Fruit fly (Drosophila melanogaster) whole organism, embryonic: ENCODE results near the gene Wdr33.

Experiments
- Aef1 ChIP-seq: fragments of 200-800 bp; sonication (Bioruptor generic); IDR thresholded peaks from 3 replicates; pipeline ENCODE4 v1.3.6; 2022; ENCODE audit warnings: missing biosample characterization, missing genetic modification characterization
- B-H2 ChIP-seq: fragments of 200-800 bp; sonication (Bioruptor generic); optimal IDR thresholded peaks from 2 replicates; lab custom pipeline; 2018; ENCODE audit warnings: missing biosample characterization, mild to moderate bottlenecking, missing genetic modification characterization
- Bgb ChIP-seq: fragments of 200-800 bp; sonication (Bioruptor generic); IDR thresholded peaks from 2 replicates; pipeline ENCODE4 v1.3.6; 2022; ENCODE audit warnings: missing biosample characterization, missing genetic modification characterization; ENCODE audit not compliant: partially characterized antibody
- CG11456 ChIP-seq: fragments of 200-800 bp; sonication (Bioruptor generic); IDR thresholded peaks from 3 replicates; pipeline ENCODE4 v1.3.6; 2022; ENCODE audit warnings: missing biosample characterization, missing genetic modification characterization
- CG11560 ChIP-seq: fragments of 200-800 bp; sonication (Bioruptor generic); IDR thresholded peaks from 3 replicates; pipeline ENCODE4 v1.3.6; 2022; ENCODE audit warnings: missing biosample characterization, missing genetic modification characterization
- CG12299 ChIP-seq: fragments of 200-800 bp; sonication (Bioruptor generic); optimal IDR thresholded peaks from 2 replicates; lab custom pipeline; 2018; ENCODE audit warnings: missing biosample characterization, mild to moderate bottlenecking, missing genetic modification characterization
- CG12659 ChIP-seq: fragments of 200-800 bp; sonication (Bioruptor generic); optimal IDR thresholded peaks from 3 replicates; lab custom pipeline; 2017; ENCODE audit warnings: mild to moderate bottlenecking, missing biosample characterization, missing genetic modification reagents, missing genetic modification characterization
- CG15011 ChIP-seq: fragments of 200-800 bp; sonication (Bioruptor generic); optimal IDR thresholded peaks from 3 replicates; lab custom pipeline; 2018; ENCODE audit warnings: missing biosample characterization, mild to moderate bottlenecking, missing genetic modification characterization
- CG15479 ChIP-seq: fragments of 200-800 bp; sonication (Bioruptor generic); optimal IDR thresholded peaks from 3 replicates; lab custom pipeline; 2019; ENCODE audit warnings: missing biosample characterization, mild to moderate bottlenecking, missing genetic modification characterization, moderate library complexity
- CG1603 ChIP-seq: fragments of 200-800 bp; sonication (Bioruptor generic); optimal IDR thresholded peaks from 2 replicates; lab custom pipeline; 2019; ENCODE audit warnings: missing biosample characterization, mild to moderate bottlenecking, missing genetic modification characterization, moderate library complexity
- CG16813 ChIP-seq: fragments of 200-800 bp; sonication (Bioruptor generic); IDR thresholded peaks from 3 replicates; pipeline ENCODE4 v1.3.6; 2022; ENCODE audit warnings: missing biosample characterization, missing genetic modification characterization; ENCODE audit not compliant: partially characterized antibody
- CG17912 ChIP-seq: fragments of 200-800 bp; sonication (Bioruptor generic); optimal IDR thresholded peaks from 2 replicates; lab custom pipeline; 2018; ENCODE audit warnings: missing biosample characterization, mild to moderate bottlenecking, missing genetic modification characterization
- CG18599 ChIP-seq: fragments of 200-800 bp; sonication (Bioruptor generic); optimal IDR thresholded peaks from 3 replicates; lab custom pipeline; 2017; ENCODE audit warnings: missing biosample characterization, missing genetic modification characterization, mild to moderate bottlenecking, moderate library complexity, missing genetic modification reagents
- CG2129 ChIP-seq: fragments of 200-800 bp; sonication (Bioruptor generic); IDR thresholded peaks from 2 replicates; pipeline ENCODE4 v1.3.6; 2022; ENCODE audit warnings: missing biosample characterization, missing genetic modification characterization; ENCODE audit not compliant: partially characterized antibody
- CG2202 ChIP-seq: fragments of 200-800 bp; sonication (Bioruptor generic); optimal IDR thresholded peaks from 2 replicates; lab custom pipeline; 2018; ENCODE audit warnings: missing biosample characterization, mild to moderate bottlenecking, missing genetic modification characterization
- CG34376 ChIP-seq: fragments of 200-800 bp; sonication (Bioruptor generic); optimal IDR thresholded peaks from 2 replicates; lab custom pipeline; 2018; ENCODE audit warnings: missing biosample characterization, mild to moderate bottlenecking, missing genetic modification characterization
- CG4707 ChIP-seq: fragments of 200-800 bp; sonication (Bioruptor generic); optimal IDR thresholded peaks from 2 replicates; lab custom pipeline; 2018; ENCODE audit warnings: missing biosample characterization, mild to moderate bottlenecking, missing genetic modification characterization, moderate library complexity
- CG6813 ChIP-seq: fragments of 200-800 bp; sonication (Bioruptor generic); optimal IDR thresholded peaks from 2 replicates; lab custom pipeline; 2017; ENCODE audit warnings: missing biosample characterization, missing genetic modification characterization, mild to moderate bottlenecking, moderate library complexity, missing genetic modification reagents
- CG7839 ChIP-seq: fragments of 200-800 bp; sonication (Bioruptor generic); optimal IDR thresholded peaks from 3 replicates; lab custom pipeline; 2018; ENCODE audit warnings: missing biosample characterization, mild to moderate bottlenecking, missing genetic modification characterization, moderate library complexity
- CG8388 ChIP-seq: fragments of 200-800 bp; sonication (Bioruptor generic); optimal IDR thresholded peaks from 2 replicates; lab custom pipeline; 2019; ENCODE audit warnings: missing biosample characterization, mild to moderate bottlenecking, missing genetic modification characterization, moderate library complexity
- CG8478 ChIP-seq: fragments of >200 bp; optimal IDR thresholded peaks from 2 replicates; lab custom pipeline; 2018
- CHES-1-like ChIP-seq: fragments of 200-800 bp; sonication (Bioruptor generic); optimal IDR thresholded peaks from 2 replicates; lab custom pipeline; 2016; ENCODE audit warnings: missing biosample characterization, missing genetic modification characterization
- D ChIP-seq, 2 experiments: fragments of 200-800 bp in 1 of 2; fragments of >200 bp in 1 of 2; sonication (Bioruptor generic) in 1 of 2; optimal IDR thresholded peaks; 2 replicates in 1 of 2; 3 replicates in 1 of 2; lab custom pipeline; 2017; ENCODE audit warnings: mild to moderate bottlenecking in 1 of 2, missing biosample characterization in 1 of 2, missing genetic modification characterization in 1 of 2, missing genetic modification reagents in 1 of 2
- Deaf1 ChIP-seq: fragments of 200-800 bp; optimal IDR thresholded peaks from 3 replicates; lab custom pipeline; 2019; ENCODE audit warnings: missing biosample characterization, mild to moderate bottlenecking, missing genetic modification characterization, moderate library complexity
- Doc3 ChIP-seq: fragments of 200-800 bp; sonication (Bioruptor generic); IDR thresholded peaks from 3 replicates; pipeline ENCODE4 v1.3.6; 2022; ENCODE audit warnings: missing biosample characterization, missing genetic modification characterization; ENCODE audit not compliant: partially characterized antibody
- HHEX ChIP-seq: fragments of 200-800 bp; sonication (Bioruptor generic); optimal IDR thresholded peaks from 3 replicates; lab custom pipeline; 2017; ENCODE audit warnings: missing biosample characterization, mild to moderate bottlenecking, missing genetic modification characterization, missing genetic modification reagents
- HLH4C ChIP-seq: fragments of 200-800 bp; sonication (Bioruptor generic); IDR thresholded peaks from 3 replicates; pipeline ENCODE4 v1.3.6; 2022; ENCODE audit warnings: missing biosample characterization, missing genetic modification characterization; ENCODE audit not compliant: partially characterized antibody
- MESR4 ChIP-seq: fragments of 200-800 bp; sonication (Bioruptor generic); optimal IDR thresholded peaks from 2 replicates; lab custom pipeline; 2018; ENCODE audit warnings: missing biosample characterization, mild to moderate bottlenecking, missing genetic modification characterization, moderate library complexity
- Med ChIP-seq: fragments of 200-800 bp; sonication (Bioruptor generic); peaks from one replicate; lab custom pipeline; 2016; ENCODE audit warnings: missing biosample characterization, missing genetic modification characterization, mild to moderate bottlenecking, inconsistent platforms, moderate library complexity
- Optix ChIP-seq: fragments of 200-800 bp; sonication (Bioruptor generic); IDR thresholded peaks from 3 replicates; pipeline ENCODE4 v1.3.6; 2022; ENCODE audit warnings: missing biosample characterization, missing genetic modification characterization
- Ravus ChIP-seq: fragments of 200-800 bp; sonication (Bioruptor generic); IDR thresholded peaks from 2 replicates; pipeline ENCODE4 v1.3.6; 2022; ENCODE audit warnings: missing biosample characterization, missing genetic modification characterization
- Six4 ChIP-seq: fragments of 200-800 bp; sonication (Bioruptor generic); optimal IDR thresholded peaks from 2 replicates; lab custom pipeline; 2016; ENCODE audit warnings: missing biosample characterization, missing genetic modification characterization
- al ChIP-seq: fragments of 200-800 bp; sonication (Bioruptor generic); IDR thresholded peaks from 2 replicates; pipeline ENCODE4 v1.3.6; 2022; ENCODE audit warnings: missing biosample characterization, missing genetic modification characterization
- ara ChIP-seq: fragments of 200-800 bp; sonication (Bioruptor generic); IDR thresholded peaks from 2 replicates; pipeline ENCODE4 v1.3.6; 2022; ENCODE audit warnings: missing biosample characterization, missing genetic modification characterization
- bbx ChIP-seq: fragments of 200-800 bp; sonication (Bioruptor generic); IDR thresholded peaks from 2 replicates; pipeline ENCODE4 v1.3.6; 2022; ENCODE audit warnings: missing biosample characterization, missing genetic modification characterization; ENCODE audit not compliant: partially characterized antibody
- cg ChIP-seq: fragments of 200-800 bp; sonication (Bioruptor generic); optimal IDR thresholded peaks from 3 replicates; lab custom pipeline; 2019; ENCODE audit warnings: missing biosample characterization, mild to moderate bottlenecking, missing genetic modification characterization, moderate library complexity
- crp ChIP-seq, 2 experiments: fragments of 200-800 bp; sonication (Bioruptor generic); optimal IDR thresholded peaks; 2 replicates in 1 of 2; 3 replicates in 1 of 2; lab custom pipeline; 2017; ENCODE audit warnings: missing biosample characterization in 2 of 2, missing genetic modification characterization in 2 of 2, mild to moderate bottlenecking in 1 of 2, moderate library complexity in 1 of 2
- dysf ChIP-seq: fragments of 200-800 bp; sonication (Bioruptor generic); IDR thresholded peaks from 3 replicates; pipeline ENCODE4 v1.3.6; 2022; ENCODE audit warnings: missing biosample characterization, missing genetic modification characterization
- fd64A ChIP-seq: fragments of 200-800 bp; sonication (Bioruptor generic); optimal IDR thresholded peaks from 3 replicates; lab custom pipeline; 2018; ENCODE audit warnings: missing biosample characterization, mild to moderate bottlenecking, missing genetic modification characterization
- mam ChIP-seq: fragments of 200-800 bp; sonication (Bioruptor generic); optimal IDR thresholded peaks from 3 replicates; lab custom pipeline; 2016; ENCODE audit warnings: missing biosample characterization, missing genetic modification characterization
- pfk ChIP-seq: fragments of 200-800 bp; sonication (Bioruptor generic); optimal IDR thresholded peaks from 2 replicates; lab custom pipeline; 2018; ENCODE audit warnings: missing biosample characterization, mild to moderate bottlenecking, missing genetic modification characterization, moderate library complexity
- pzg ChIP-seq: fragments of 200-800 bp; sonication (Bioruptor generic); optimal IDR thresholded peaks from 3 replicates; lab custom pipeline; 2018; ENCODE audit warnings: missing biosample characterization, mild to moderate bottlenecking, missing genetic modification characterization, moderate library complexity
- salm ChIP-seq: fragments of 200-800 bp; sonication (Bioruptor generic); optimal IDR thresholded peaks from 2 replicates; lab custom pipeline; 2018; ENCODE audit warnings: missing biosample characterization, mild to moderate bottlenecking, missing genetic modification characterization
- sens ChIP-seq: fragments of 200-800 bp; sonication (Bioruptor generic); peaks from one replicate; lab custom pipeline; 2016; ENCODE audit warnings: missing biosample characterization, missing genetic modification characterization
- tll ChIP-seq, 2 experiments: fragments of 200-800 bp in 1 of 2; fragments of >200 bp in 1 of 2; sonication (Bioruptor generic) in 1 of 2; optimal IDR thresholded peaks; 2 replicates each; lab custom pipeline; 2017 to 2019; ENCODE audit warnings: missing biosample characterization in 2 of 2, missing genetic modification characterization in 2 of 2, mild to moderate bottlenecking in 1 of 2, moderate library complexity in 1 of 2
- vvl ChIP-seq: fragments of 200-800 bp; sonication (Bioruptor generic); IDR thresholded peaks from 2 replicates; pipeline ENCODE4 v1.3.6; 2022; ENCODE audit warnings: missing biosample characterization, missing genetic modification characterization

Wdr33 gene

DNA sequence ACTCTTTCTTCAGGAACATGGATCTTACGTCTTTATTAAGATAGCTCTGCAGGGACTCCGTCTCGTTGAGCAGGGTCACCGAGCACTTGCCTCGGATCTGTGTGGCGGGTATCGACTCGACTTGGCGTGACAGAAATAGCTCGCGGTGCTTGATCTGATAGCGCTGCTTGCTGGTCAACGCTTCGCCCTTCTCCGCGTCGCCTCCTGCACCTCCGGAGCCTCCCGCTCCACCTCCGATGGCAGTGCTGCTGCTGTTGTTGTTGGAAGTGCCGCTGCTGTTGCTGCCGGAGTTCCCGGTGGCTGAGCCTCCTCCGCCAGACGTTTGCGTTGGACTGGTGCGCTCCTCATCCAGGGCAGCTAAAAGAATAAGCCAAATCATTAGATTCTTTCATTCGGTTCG, 17.0 kb upstream of the Wdr33 start:
- peak; percentile 60 for TF ChIP-seq Med
- no peak for TF ChIP-seq HHEX

DNA sequence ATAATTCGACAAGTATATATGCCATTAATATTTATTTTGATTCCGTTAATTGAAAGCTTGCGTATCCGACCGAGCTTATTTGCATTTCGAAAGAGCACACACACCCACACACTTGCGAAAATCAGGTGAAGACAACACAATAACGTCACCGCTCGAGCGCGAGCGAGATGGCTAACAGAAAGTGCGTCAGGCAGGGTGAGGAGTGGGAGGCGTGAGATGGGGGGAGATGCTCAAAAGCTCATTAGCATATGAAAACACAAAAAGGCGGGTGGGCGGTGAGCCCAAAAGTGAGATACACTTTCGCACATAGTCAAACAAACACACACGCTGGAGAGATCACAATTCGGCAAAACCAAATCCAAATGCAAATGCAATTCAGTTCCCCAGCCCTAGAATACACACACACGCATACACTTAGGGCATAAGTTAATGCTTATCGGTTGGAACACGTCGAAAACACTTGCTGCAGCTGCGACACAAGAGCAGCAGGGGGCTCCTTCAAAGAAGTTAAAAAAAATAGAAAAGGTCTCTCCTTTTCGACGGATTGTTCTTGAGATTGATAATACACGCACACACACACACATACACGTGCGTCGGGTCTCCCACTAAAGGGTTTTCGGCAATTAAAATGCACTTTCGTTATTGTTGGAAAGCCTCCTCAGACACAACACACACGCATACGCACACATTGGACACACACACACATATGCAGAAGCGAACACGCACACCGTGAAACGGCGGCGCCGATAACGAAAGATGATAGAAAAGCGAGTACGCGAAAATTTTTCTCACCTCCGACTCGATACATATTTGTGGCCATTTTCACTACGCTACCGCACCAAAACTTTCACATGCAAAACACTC, 12.5 kb upstream of the Wdr33 start:
- no peak for TF ChIP-seq bbx (GFP tag; lab: Robert Waterston, UW)
- no peak for TF ChIP-seq HLH4C (GFP tag; lab: Robert Waterston, UW)
- peak; percentile 19 for TF ChIP-seq sens
- TF ChIP-seq pzg, result no peak
- no peak for TF ChIP-seq Deaf1 (tag; lab: Kevin White, UChicago)
- peak; percentile 86 for TF ChIP-seq MESR4 (GFP tag; lab: Kevin White, UChicago)
- TF ChIP-seq CG6813 (GFP tag; lab: Kevin White, UChicago), result no peak
- TF ChIP-seq Six4, result no peak
- peak; percentile 98 for TF ChIP-seq cg (GFP tag; lab: Kevin White, UChicago)
- no peak for TF ChIP-seq CG34376 (GFP tag; lab: Kevin White, UChicago)
- no peak for TF ChIP-seq CG1603 (tag; lab: Kevin White, UChicago)
- TF ChIP-seq CG8478 (lab: Kevin White, UChicago), result peak; percentile 67
- TF ChIP-seq B-H2 (GFP tag; lab: Kevin White, UChicago), result no peak
- no peak for TF ChIP-seq CG2202
- no peak for TF ChIP-seq CG11456 (GFP tag; lab: Robert Waterston, UW)
- TF ChIP-seq Aef1 (GFP tag; lab: Robert Waterston, UW), result no peak
- no peak for TF ChIP-seq dysf (GFP tag; lab: Robert Waterston, UW)
- TF ChIP-seq salm (tag; lab: Kevin White, UChicago), result no peak
- TF ChIP-seq Optix (GFP tag; lab: Robert Waterston, UW), result no peak
- no peak for TF ChIP-seq ara (GFP tag; lab: Robert Waterston, UW)
- TF ChIP-seq Bgb (GFP tag; lab: Robert Waterston, UW), result no peak
- TF ChIP-seq Doc3 (GFP tag; lab: Robert Waterston, UW), result no peak
- no peak for TF ChIP-seq CG18599
- TF ChIP-seq mam (GFP tag; lab: Kevin White, UChicago), result no peak
- TF ChIP-seq CG12299 (tag; lab: Kevin White, UChicago), result no peak
- TF ChIP-seq Ravus, result no peak
- peak; percentile 52; the same call in 1 of the 2 replicates for TF ChIP-seq vvl
- TF ChIP-seq D (optimal IDR thresholded peaks at IDR 0.05; lab: Kevin White, UChicago), result peak; percentile 46
- no peak for TF ChIP-seq D (GFP tag; optimal IDR thresholded peaks at IDR 0.05; lab: Kevin White, UChicago)
- no peak for TF ChIP-seq tll (GFP tag; optimal IDR thresholded peaks at IDR 0.05; lab: Kevin White, UChicago)
- TF ChIP-seq CG16813 (GFP tag; lab: Robert Waterston, UW), result no peak
- TF ChIP-seq CG15011 (GFP tag; lab: Kevin White, UChicago), result no peak
- peak; percentile 71 for TF ChIP-seq CG15479 (GFP tag; lab: Kevin White, UChicago)
- no peak for TF ChIP-seq CG7839 (tag; lab: Kevin White, UChicago)
- TF ChIP-seq CG8388 (GFP tag; lab: Kevin White, UChicago), result no peak
- TF ChIP-seq crp (GFP tag; optimal IDR thresholded peaks at IDR 0.05; lab: Kevin White, UChicago), result no peak
- TF ChIP-seq CG17912 (GFP tag; lab: Kevin White, UChicago), result no peak
- TF ChIP-seq CHES-1-like (GFP tag; lab: Kevin White, UChicago), result no peak
- peak; percentile 79 for TF ChIP-seq Med
- TF ChIP-seq CG2129, result no peak
- TF ChIP-seq CG12659, result no peak
- no peak for TF ChIP-seq al (GFP tag; lab: Robert Waterston, UW)
- no peak for TF ChIP-seq CG4707
- TF ChIP-seq fd64A (GFP tag; lab: Kevin White, UChicago), result no peak
- no peak for TF ChIP-seq pfk (GFP tag; lab: Kevin White, UChicago)
- no peak for TF ChIP-seq CG11560 (tag; lab: Robert Waterston, UW)
